Worm (Caenorhabditis elegans): ENCODE data around the gene Y17G9B.11.
A peak's percentile ranks its signal among the peaks of the same experiment; 100 is the strongest.

Gene Y17G9B.11

DNA sequence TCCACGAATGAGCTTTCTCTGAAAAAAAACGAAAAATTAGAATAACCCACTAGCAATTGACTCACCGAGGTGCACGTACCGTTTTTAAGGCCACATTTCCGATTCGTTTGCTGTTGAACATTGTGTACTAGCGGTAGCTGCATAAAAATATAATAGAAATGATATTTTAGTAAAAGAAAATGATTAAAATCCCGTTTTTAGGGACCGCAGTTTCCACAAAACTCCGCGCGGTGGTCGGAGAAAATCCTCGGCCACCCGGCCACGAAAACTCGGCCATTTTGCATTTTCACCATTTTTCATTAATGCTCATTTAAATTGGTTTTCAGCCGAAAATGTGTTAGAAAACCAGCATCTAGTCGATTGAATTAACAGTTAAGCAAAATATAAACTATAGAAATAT, 44.0 kb upstream of the Y17G9B.11 start, which contains the start of gene yars-2 (continued):
- TF ChIP-seq ztf-25 (GFP tag; IDR thresholded peaks at IDR 0.05) (0 out of 2 replicates have a peak, but pooled peaks have one; percentile 15), ztf-6 (GFP tag; IDR thresholded peaks at IDR 0.05) (0 out of 2 replicates have a peak, but pooled peaks have one; percentile 41), fkh-3 (tag; optimal IDR thresholded peaks at IDR 0.05) (no peak), rec-8 (tag; optimal IDR thresholded peaks at IDR 0.05) (peak in 1 of 2 experiments; percentile 33), let-607 (tag; optimal IDR thresholded peaks at IDR 0.05) (peak in 1 of 2 experiments; percentile 13), hlh-12 (tag; optimal IDR thresholded peaks at IDR 0.05) (no peak), F10E7.11 (tag; optimal IDR thresholded peaks at IDR 0.05) (no peak), K11D2.4 (GFP tag; IDR thresholded peaks at IDR 0.05) (0 out of 2 replicates have a peak, but pooled peaks have one; percentile 41), athp-1 (tag; optimal IDR thresholded peaks at IDR 0.05) (peak; percentile 54), dox-1 (GFP tag; IDR thresholded peaks at IDR 0.05) (peak; percentile 73), hmg-1.2 (GFP tag; IDR thresholded peaks at IDR 0.05) (peak; percentile 35; the same call in 1 of the 2 replicates), B0336.3 (GFP tag; IDR thresholded peaks at IDR 0.05) (0 out of 2 replicates have a peak, but pooled peaks have one; percentile 9), die-1 (tag; optimal IDR thresholded peaks at IDR 0.05) (no peak), F37B4.10 (GFP tag; IDR thresholded peaks at IDR 0.05) (no peak), somi-1 (GFP tag; optimal IDR thresholded peaks at IDR 0.05) (no peak)

DNA sequence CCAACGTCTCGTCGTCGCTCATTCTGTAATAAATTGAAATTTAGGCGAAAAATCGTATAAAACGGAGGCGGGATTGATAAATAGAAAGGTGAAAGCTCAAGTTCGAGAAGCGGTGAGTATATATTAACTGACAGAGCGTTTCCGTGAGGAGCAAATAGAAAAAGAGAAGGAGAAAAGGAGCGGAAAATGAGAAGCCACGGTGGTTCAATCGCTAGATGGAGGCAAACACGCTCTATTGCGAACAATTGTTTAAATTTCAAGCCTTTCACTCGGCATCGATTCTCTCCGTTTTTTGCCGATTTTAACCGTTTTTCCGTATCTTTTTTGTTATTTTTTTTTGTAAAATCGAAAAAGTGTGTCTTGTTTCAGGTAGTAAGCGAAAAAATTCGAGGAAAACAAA, 40.6 kb upstream of the Y17G9B.11 start, which contains the start of gene miro-1:
Gene miro-1 (minus strand): TSS at position 23 of the 400 bp plus-strand sequence.
- TF ChIP-seq hmg-1.2 (GFP tag; IDR thresholded peaks at IDR 0.05) = peak; percentile 33; the same call in 1 of the 2 replicates
- peak; percentile 76 for TF ChIP-seq mcd-1 (GFP tag; IDR thresholded peaks at IDR 0.05)

DNA sequence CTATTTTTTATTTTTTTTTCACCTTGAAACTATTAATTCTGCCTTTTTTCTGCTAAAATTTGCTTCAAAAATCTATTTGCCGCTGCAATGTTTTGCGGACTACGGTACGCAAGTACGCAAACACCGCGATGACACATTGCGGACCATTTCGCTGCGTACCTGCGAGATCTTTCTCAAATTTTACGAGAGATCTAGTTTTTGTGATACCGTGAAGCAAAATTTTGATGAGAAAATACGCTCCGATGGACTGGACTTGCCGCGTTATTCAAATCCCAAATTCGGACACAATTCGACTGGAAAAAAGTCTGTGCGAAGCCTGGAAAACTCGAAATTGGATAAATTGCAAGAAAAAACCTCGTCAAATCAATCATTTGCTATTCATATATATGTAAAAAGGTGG, 35.9 kb upstream of the Y17G9B.11 start:
- TF ChIP-seq lir-1 (GFP tag; conservative IDR thresholded peaks at IDR 0.05) = peak; percentile 70
- peak; percentile 12 for TF ChIP-seq lsl-1 (GFP tag; optimal IDR thresholded peaks at IDR 0.05)
- TF ChIP-seq bed-1 (GFP tag; IDR thresholded peaks at IDR 0.05) = peak; percentile 95
- peak; percentile 89 for TF ChIP-seq rcor-1 (GFP tag; IDR thresholded peaks at IDR 0.05)
- TF ChIP-seq attf-5 (GFP tag; optimal IDR thresholded peaks at IDR 0.05) = peak; percentile 50
- peak; percentile 94 for TF ChIP-seq Y53G8AR.9 (GFP tag; conservative IDR thresholded peaks at IDR 0.05)
- peak; percentile 80 for TF ChIP-seq C17E4.6 (GFP tag; IDR thresholded peaks at IDR 0.05)
- TF ChIP-seq lin-54 (GFP tag; optimal IDR thresholded peaks at IDR 0.05) = peak; percentile 67
- peak; percentile 98 for TF ChIP-seq nfyb-1 (GFP tag; IDR thresholded peaks at IDR 0.05)
- peak; percentile 89 for TF ChIP-seq ekl-4 (GFP tag; IDR thresholded peaks at IDR 0.05)
- TF ChIP-seq bed-2 (GFP tag; IDR thresholded peaks at IDR 0.05) = peak; percentile 93
- TF ChIP-seq madf-6 (GFP tag; IDR thresholded peaks at IDR 0.05) = peak; percentile 44
- TF ChIP-seq Y79H2A.3 (GFP tag; conservative IDR thresholded peaks at IDR 0.05) = peak; percentile 79
- peak; percentile 93; the same call in 1 of the 2 replicates for TF ChIP-seq F37B4.10 (GFP tag; IDR thresholded peaks at IDR 0.05)
- TF ChIP-seq cebp-1 (GFP tag; IDR thresholded peaks at IDR 0.05) = peak; percentile 91
- TF ChIP-seq cebp-1 (tag; optimal IDR thresholded peaks at IDR 0.05) = peak; percentile 53
- peak; percentile 87; the same call in 1 of the 2 replicates for TF ChIP-seq Y95B8A.8 (GFP tag; IDR thresholded peaks at IDR 0.05)
- TF ChIP-seq Y67H2A.10 (GFP tag; conservative IDR thresholded peaks at IDR 0.05) = peak; percentile 79
- TF ChIP-seq attf-3 (GFP tag; conservative IDR thresholded peaks at IDR 0.05) = peak; percentile 80
- peak; percentile 83 for TF ChIP-seq F33H1.4 (GFP tag; IDR thresholded peaks at IDR 0.05)
- TF ChIP-seq mcd-1 (GFP tag; IDR thresholded peaks at IDR 0.05) = peak; percentile 99
- TF ChIP-seq madf-8 (GFP tag; conservative IDR thresholded peaks at IDR 0.05) = peak; percentile 42; the same call in 1 of the 2 replicates
- TF ChIP-seq let-526 (GFP tag; IDR thresholded peaks at IDR 0.05) = peak; percentile 89
- TF ChIP-seq ztf-6 (GFP tag; IDR thresholded peaks at IDR 0.05) = peak; percentile 86
- TF ChIP-seq hsf-1 (GFP tag; IDR thresholded peaks at IDR 0.05) = peak; percentile 78
- TF ChIP-seq pbrm-1 (GFP tag; IDR thresholded peaks at IDR 0.05) = peak; percentile 93
- TF ChIP-seq K11D2.4 (GFP tag; IDR thresholded peaks at IDR 0.05) = peak; percentile 98
- TF ChIP-seq Y56A3A.18 (GFP tag; IDR thresholded peaks at IDR 0.05) = peak; percentile 81; the same call in 1 of the 2 replicates
- TF ChIP-seq madf-3 (GFP tag; IDR thresholded peaks at IDR 0.05) = peak; percentile 90
- TF ChIP-seq ceh-91 (GFP tag; IDR thresholded peaks at IDR 0.05) = peak; percentile 90
- TF ChIP-seq lin-26 (GFP tag; IDR thresholded peaks at IDR 0.05) = peak; percentile 70; the same call in 1 of the 2 replicates
- peak; percentile 86 for TF ChIP-seq aptf-2 (GFP tag; conservative IDR thresholded peaks at IDR 0.05)
